Fruit fly (Drosophila melanogaster): ENCODE results near the gene Daao2.
A peak's percentile ranks its signal among the peaks of the same experiment; 100 is the strongest.

Gene Daao2

DNA sequence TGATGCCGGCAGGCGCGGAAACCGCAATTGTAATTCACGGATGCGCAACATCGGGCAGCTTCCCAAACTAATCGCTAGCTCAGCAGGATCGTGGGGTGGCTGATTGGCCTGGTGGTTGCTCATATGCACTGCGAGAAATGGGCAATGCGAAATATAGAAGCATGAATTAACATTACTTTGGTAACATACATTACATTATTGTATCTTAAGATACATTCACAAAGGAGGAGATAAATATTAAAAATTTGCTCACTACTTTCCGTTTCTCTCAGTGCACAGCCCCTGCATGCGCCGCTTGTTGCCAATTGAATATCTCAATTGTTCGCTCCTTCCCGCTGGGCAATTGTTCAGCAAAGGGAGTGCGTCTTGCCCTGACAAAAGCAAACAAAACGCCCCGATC lies 38.5 kb downstream of the Daao2 start (continued):
- TF ChIP-seq CG1792 (GFP tag; optimal IDR thresholded peaks at IDR 0.05) (peak; percentile 35), CG30431 (GFP tag; optimal IDR thresholded peaks at IDR 0.05) (peak; percentile 70), knrl (GFP tag; IDR thresholded peaks at IDR 0.05; ENCODE audit: partially characterized antibody) (no peak), kah (GFP tag; optimal IDR thresholded peaks at IDR 0.05) (peak; percentile 41), unc-4 (GFP tag; IDR thresholded peaks at IDR 0.05; ENCODE audit: partially characterized antibody) (no peak), HLHmδ (GFP tag; optimal IDR thresholded peaks at IDR 0.05) (no peak), trh (GFP tag; optimal IDR thresholded peaks at IDR 0.05) (peak; percentile 5), sens-2 (GFP tag; IDR thresholded peaks at IDR 0.05) (peak; percentile 95), GATAe (GFP tag; conservative IDR thresholded peaks at IDR 0.05) (no peak), Opbp (GFP tag; IDR thresholded peaks at IDR 0.05; ENCODE audit: partially characterized antibody) (no peak), tio (GFP tag; optimal IDR thresholded peaks at IDR 0.05) (peak; percentile 38), Vsx1 (GFP tag; optimal IDR thresholded peaks at IDR 0.05) (peak; percentile 30), cg (GFP tag; optimal IDR thresholded peaks at IDR 0.05) (no peak), CG15696 (tag; optimal IDR thresholded peaks at IDR 0.05) (peak; percentile 90), gcm2 (GFP tag; optimal IDR thresholded peaks at IDR 0.05) (no peak), chn (GFP tag; optimal IDR thresholded peaks at IDR 0.05) (peak; percentile 80), tin (GFP tag; optimal IDR thresholded peaks at IDR 0.05) (peak; percentile 73), CG18619 (GFP tag; optimal IDR thresholded peaks at IDR 0.05) (peak; percentile 52), CG32767 (GFP tag; IDR thresholded peaks at IDR 0.05) (peak; percentile 55; the same call in 1 of the 2 replicates), Sry-β (GFP tag; optimal IDR thresholded peaks at IDR 0.05) (no peak), CG9215 (GFP tag; IDR thresholded peaks at IDR 0.05) (peak; percentile 35; the same call in 1 of the 2 replicates), CrebB (tag; optimal IDR thresholded peaks at IDR 0.05) (peak; percentile 18), nmo (GFP tag; optimal IDR thresholded peaks at IDR 0.05) (peak; percentile 83), CG16863 (GFP tag; optimal IDR thresholded peaks at IDR 0.05) (peak; percentile 68), CG34422 (GFP tag; IDR thresholded peaks at IDR 0.05) (peak; percentile 71; the same call in 2 of the 3 replicates), Atf6 (GFP tag; IDR thresholded peaks at IDR 0.05) (no peak), aop (GFP tag; IDR thresholded peaks at IDR 0.05) (no peak), org-1 (GFP tag; optimal IDR thresholded peaks at IDR 0.05) (peak; percentile 42), al (GFP tag; IDR thresholded peaks at IDR 0.05) (no peak), CG12744 (GFP tag; optimal IDR thresholded peaks at IDR 0.05) (peak; percentile 16), HLH4C (GFP tag; IDR thresholded peaks at IDR 0.05; ENCODE audit: partially characterized antibody) (no peak), odd (GFP tag; optimal IDR thresholded peaks at IDR 0.05) (peak; percentile 38), Xbp1 (GFP tag; optimal IDR thresholded peaks at IDR 0.05) (peak; percentile 73), vvl (GFP tag; IDR thresholded peaks at IDR 0.05) (peak; percentile 90), klu (GFP tag; IDR thresholded peaks at IDR 0.05) (peak; percentile 35; the same call in 1 of the 2 replicates), CG7928 (GFP tag; optimal IDR thresholded peaks at IDR 0.05) (no peak), CG18262 (tag; optimal IDR thresholded peaks at IDR 0.05) (peak; percentile 88), hbn (GFP tag; IDR thresholded peaks at IDR 0.05; ENCODE audit: partially characterized antibody) (no peak), gsb (GFP tag; IDR thresholded peaks at IDR 0.05) (no peak), Ravus (GFP tag; IDR thresholded peaks at IDR 0.05) (no peak), CG13123 (GFP tag; optimal IDR thresholded peaks at IDR 0.05) (peak; percentile 41), CG9437 (GFP tag; optimal IDR thresholded peaks at IDR 0.05) (peak; percentile 36), CG6254 (GFP tag; optimal IDR thresholded peaks at IDR 0.05) (peak; percentile 63), grn (GFP tag; optimal IDR thresholded peaks at IDR 0.05) (no peak), ap (GFP tag; IDR thresholded peaks at IDR 0.05) (peak; percentile 40; the same call in 1 of the 2 replicates), unpg (GFP tag; optimal IDR thresholded peaks at IDR 0.05) (peak; percentile 78), sisA (GFP tag; IDR thresholded peaks at IDR 0.05) (peak; percentile 71), Dfd (GFP tag; optimal IDR thresholded peaks at IDR 0.05) (no peak), chinmo (GFP tag; IDR thresholded peaks at IDR 0.05; ENCODE audit: partially characterized antibody) (no peak), gcm (GFP tag; optimal IDR thresholded peaks at IDR 0.05) (peak; percentile 75), sob (GFP tag; IDR thresholded peaks at IDR 0.05) (peak; percentile 67)

Data from whole organism, embryonic.